Worm (Caenorhabditis elegans) whole organism, L4 larva: ENCODE measurements around the gene R07E5.11.

Experiments used
- F10B5.3 ChIP-seq: sonication (generic microtip); optimal IDR thresholded peaks from 2 replicates; lab custom pipeline; 2016; ENCODE audit warnings: mild to moderate bottlenecking, missing genetic modification characterization, missing compliant biosample characterization
- F26F4.8 ChIP-seq: fragments of 200-800 bp; sonication (Bioruptor generic); conservative IDR thresholded peaks from 2 replicates; pipeline ENCODE4 v1.3.6; 2022; ENCODE audit warnings: missing genetic modification characterization, missing compliant biosample characterization
- F37D6.2 ChIP-seq: sonication (generic microtip); optimal IDR thresholded peaks from 2 replicates; lab custom pipeline; 2016; ENCODE audit warnings: mild to moderate bottlenecking, missing genetic modification characterization, missing compliant biosample characterization
- F44E2.7 ChIP-seq: fragments of 200-800 bp; sonication (Bioruptor generic); IDR thresholded peaks from 2 replicates; pipeline ENCODE4 v2.1.2; 2022; ENCODE audit warnings: missing genetic modification characterization, missing compliant biosample characterization
- F49E8.2 ChIP-seq: sonication (generic microtip); optimal IDR thresholded peaks from 2 replicates; lab custom pipeline; 2016; ENCODE audit warnings: missing compliant biosample characterization, mild to moderate bottlenecking, missing genetic modification characterization, borderline replicate concordance
- T20F7.1 ChIP-seq: fragments of 200-800 bp; sonication (Bioruptor generic); optimal IDR thresholded peaks from 2 replicates; lab custom pipeline; 2018; ENCODE audit warnings: mild to moderate bottlenecking, missing genetic modification characterization, missing compliant biosample characterization
- T26A8.4 ChIP-seq: fragments of 200-800 bp; sonication (Bioruptor generic); IDR thresholded peaks from 2 replicates; pipeline ENCODE4 v1.3.6; 2022; ENCODE audit warnings: missing genetic modification characterization, missing compliant biosample characterization
- Y105C5A.15 ChIP-seq: fragments of 200-800 bp; sonication (Bioruptor generic); IDR thresholded peaks from 2 replicates; pipeline ENCODE4 v1.3.6; 2022; ENCODE audit warnings: missing genetic modification characterization, missing compliant biosample characterization
- Y48G9A.11 ChIP-seq: fragments of 200-800 bp; sonication (Bioruptor generic); IDR thresholded peaks from 2 replicates; pipeline ENCODE4 v1.3.6; 2022; ENCODE audit warnings: missing genetic modification reagents, missing genetic modification characterization, missing compliant biosample characterization
- Y5F2A.4 ChIP-seq: fragments of 200-800 bp; sonication (Bioruptor generic); optimal IDR thresholded peaks from 2 replicates; lab custom pipeline; 2018; ENCODE audit warnings: mild to moderate bottlenecking, missing genetic modification characterization, missing compliant biosample characterization
- ZK337.2 ChIP-seq: fragments of 200-800 bp; sonication (Bioruptor generic); IDR thresholded peaks from 2 replicates; pipeline ENCODE4 v1.3.6; 2022; ENCODE audit warnings: missing genetic modification reagents, missing genetic modification characterization, missing compliant biosample characterization
- ZK546.5 ChIP-seq, 2 experiments: sonication (generic microtip); optimal IDR thresholded peaks; 2 replicates each; lab custom pipeline; 2017; ENCODE audit warnings: missing biosample characterization in 2 of 2, missing genetic modification characterization in 2 of 2
- aha-1 ChIP-seq: fragments of 150-350 bp; peaks from one replicate; lab custom pipeline; 2014; ENCODE audit warnings: missing biosample characterization, missing genetic modification characterization
- aly-2 ChIP-seq: sonication (generic microtip); optimal IDR thresholded peaks from 2 replicates; lab custom pipeline; 2018; ENCODE audit warnings: missing biosample characterization, missing genetic modification characterization
- attf-4 ChIP-seq: sonication (generic microtip); optimal IDR thresholded peaks from 3 replicates; lab custom pipeline; 2017; ENCODE audit warnings: missing biosample characterization, missing genetic modification characterization
- ceh-62 ChIP-seq: sonication (generic microtip); optimal IDR thresholded peaks from 2 replicates; lab custom pipeline; 2017; ENCODE audit warnings: missing biosample characterization, missing genetic modification characterization
- ces-1 ChIP-seq: fragments of 150-350 bp; sonication (generic microtip); optimal IDR thresholded peaks from 4 replicates; lab custom pipeline; 2014; ENCODE audit warnings: missing biosample characterization, missing genetic modification reagents, missing genetic modification characterization
- daf-12 ChIP-seq: fragments of 150-350 bp; optimal IDR thresholded peaks from 2 replicates; lab custom pipeline; 2014; ENCODE audit warnings: missing biosample characterization, missing genetic modification reagents, missing genetic modification characterization
- daf-19 ChIP-seq: fragments of 200-800 bp; sonication (Bioruptor generic); conservative IDR thresholded peaks from 2 replicates; pipeline ENCODE4 v1.3.6; 2022; ENCODE audit warnings: missing genetic modification characterization, missing compliant biosample characterization
- dmd-9 ChIP-seq: fragments of 200-800 bp; sonication (Bioruptor generic); IDR thresholded peaks from 2 replicates; pipeline ENCODE4 v1.3.6; 2022; ENCODE audit warnings: missing genetic modification reagents, missing genetic modification characterization, missing compliant biosample characterization
- hmg-1.1 ChIP-seq: fragments of 200-800 bp; sonication (Bioruptor generic); IDR thresholded peaks from 2 replicates; pipeline ENCODE4 v1.3.6; 2022; ENCODE audit warnings: missing genetic modification reagents, missing genetic modification characterization, missing compliant biosample characterization
- jun-1 ChIP-seq: fragments of 150-350 bp; optimal IDR thresholded peaks from 2 replicates; lab custom pipeline; 2014; ENCODE audit warnings: missing biosample characterization, missing genetic modification reagents, missing genetic modification characterization
- lim-7 ChIP-seq: fragments of 200-800 bp; sonication (Bioruptor generic); IDR thresholded peaks from 2 replicates; pipeline ENCODE4 v1.3.6; 2022; ENCODE audit warnings: missing genetic modification characterization, missing compliant biosample characterization
- lin-1 ChIP-seq: fragments of 200-800 bp; sonication (Bioruptor generic); IDR thresholded peaks from 2 replicates; pipeline ENCODE4 v1.3.6; 2022; ENCODE audit warnings: missing genetic modification reagents, missing genetic modification characterization, missing compliant biosample characterization
- lin-15B ChIP-seq: fragments of 150-350 bp; sonication (generic microtip); optimal IDR thresholded peaks from 3 replicates; lab custom pipeline; 2014; ENCODE audit warnings: missing biosample characterization, missing genetic modification characterization
- lin-38 ChIP-seq: fragments of 200-800 bp; sonication (Bioruptor generic); IDR thresholded peaks from 2 replicates; pipeline ENCODE4 v1.3.6; 2022; ENCODE audit warnings: missing genetic modification reagents, missing genetic modification characterization, missing compliant biosample characterization
- lsy-2 ChIP-seq, 2 experiments: fragments of 150-350 bp in 1 of 2; sonication (generic microtip) in 1 of 2; optimal IDR thresholded peaks; 2 replicates each; lab custom pipeline; 2014 to 2017; ENCODE audit warnings: missing biosample characterization in 2 of 2, missing genetic modification characterization in 2 of 2
- madf-5 ChIP-seq, 2 experiments: fragments of 200-800 bp; sonication (Bioruptor generic); IDR thresholded peaks; 2 replicates each; pipeline ENCODE4 v1.3.6; 2022; ENCODE audit warnings: missing compliant biosample characterization in 2 of 2, missing genetic modification characterization in 2 of 2
- mes-2 ChIP-seq: sonication (generic microtip); optimal IDR thresholded peaks from 2 replicates; lab custom pipeline; 2016; ENCODE audit warnings: missing genotype, mild to moderate bottlenecking, missing genetic modification characterization, missing compliant biosample characterization; ENCODE audit not compliant: poor library complexity, severe bottlenecking
- mxl-2 ChIP-seq: fragments of 200-800 bp; sonication (Bioruptor generic); conservative IDR thresholded peaks from 2 replicates; pipeline ENCODE4 v1.3.6; 2022; ENCODE audit warnings: missing genetic modification reagents, missing genetic modification characterization, missing compliant biosample characterization
- nhr-10 ChIP-seq: fragments of 150-350 bp; optimal IDR thresholded peaks from 2 replicates; lab custom pipeline; 2014; ENCODE audit warnings: missing biosample characterization, missing genetic modification characterization
- nhr-102 ChIP-seq: sonication (generic microtip); optimal IDR thresholded peaks from 2 replicates; lab custom pipeline; 2016; ENCODE audit warnings: mild to moderate bottlenecking, missing genetic modification characterization, moderate library complexity, missing compliant biosample characterization
- nhr-237 ChIP-seq: sonication (generic microtip); optimal IDR thresholded peaks from 2 replicates; lab custom pipeline; 2017; ENCODE audit warnings: missing biosample characterization, missing genetic modification characterization
- nhr-28 ChIP-seq: fragments of 150-350 bp; optimal IDR thresholded peaks from 2 replicates; lab custom pipeline; 2014; ENCODE audit warnings: missing biosample characterization, missing genetic modification characterization
- pha-4 ChIP-seq, 2 experiments: fragments of 150-350 bp in 1 of 2; fragments of 200-800 bp in 1 of 2; sonication (Bioruptor generic) in 1 of 2; IDR thresholded peaks in 1 of 2; optimal IDR thresholded peaks in 1 of 2; 2 replicates each; pipeline versions ENCODE4 v1.3.6 to Lab custom; 2014 to 2022; ENCODE audit warnings: missing genetic modification characterization in 2 of 2, missing genetic modification reagents in 2 of 2, missing biosample characterization in 1 of 2, missing compliant biosample characterization in 1 of 2
- snpc-1.2 ChIP-seq: fragments of 200-800 bp; sonication (Bioruptor generic); IDR thresholded peaks from 2 replicates; pipeline ENCODE4 v1.3.6; 2022; ENCODE audit warnings: missing genetic modification reagents, missing genetic modification characterization, missing compliant biosample characterization
- snpc-4 ChIP-seq: fragments of 150-350 bp; optimal IDR thresholded peaks from 2 replicates; lab custom pipeline; 2014; ENCODE audit warnings: missing biosample characterization, missing genetic modification characterization
- spr-1 ChIP-seq: sonication (generic microtip); optimal IDR thresholded peaks from 2 replicates; lab custom pipeline; 2016; ENCODE audit warnings: mild to moderate bottlenecking, missing genetic modification characterization, missing compliant biosample characterization
- tag-97 ChIP-seq: fragments of 200-800 bp; sonication (Bioruptor generic); IDR thresholded peaks from 2 replicates; pipeline ENCODE4 v1.3.6; 2022; ENCODE audit warnings: missing genetic modification characterization, missing compliant biosample characterization
- tra-1 ChIP-seq: fragments of 200-800 bp; sonication (Bioruptor generic); IDR thresholded peaks from 2 replicates; pipeline ENCODE4 v1.3.6; 2022; ENCODE audit warnings: missing genetic modification reagents, missing genetic modification characterization, missing compliant biosample characterization
- unc-130 ChIP-seq: sonication (generic microtip); optimal IDR thresholded peaks from 2 replicates; lab custom pipeline; 2016; ENCODE audit warnings: missing genetic modification reagents, missing genetic modification characterization, missing compliant biosample characterization
- unc-62 ChIP-seq, 3 experiments: fragments of 150-350 bp in 1 of 3; sonication (generic microtip); optimal IDR thresholded peaks in 2 of 3; peaks in 1 of 3; 1 replicate in 1 of 3; 2 replicates in 2 of 3; lab custom pipeline; 2014 to 2017; ENCODE audit warnings: missing biosample characterization in 3 of 3, missing genetic modification characterization in 3 of 3, missing genetic modification reagents in 3 of 3, missing genotype in 1 of 3
- zfp-2 ChIP-seq: sonication (generic microtip); optimal IDR thresholded peaks from 2 replicates; lab custom pipeline; 2016; ENCODE audit warnings: mild to moderate bottlenecking, missing genetic modification characterization, missing compliant biosample characterization
- zfp-3 ChIP-seq: fragments of 200-800 bp; sonication (Bioruptor generic); conservative IDR thresholded peaks from 2 replicates; pipeline ENCODE4 v1.3.6; 2022; ENCODE audit warnings: missing genetic modification reagents, missing genetic modification characterization, missing compliant biosample characterization
- zip-2 ChIP-seq: fragments of 150-350 bp; optimal IDR thresholded peaks from 2 replicates; lab custom pipeline; 2014; ENCODE audit warnings: missing biosample characterization, missing genetic modification characterization
- ztf-11 ChIP-seq: fragments of 150-350 bp; optimal IDR thresholded peaks from 2 replicates; lab custom pipeline; 2014; ENCODE audit warnings: missing biosample characterization, missing genetic modification characterization

R07E5.11 gene

DNA sequence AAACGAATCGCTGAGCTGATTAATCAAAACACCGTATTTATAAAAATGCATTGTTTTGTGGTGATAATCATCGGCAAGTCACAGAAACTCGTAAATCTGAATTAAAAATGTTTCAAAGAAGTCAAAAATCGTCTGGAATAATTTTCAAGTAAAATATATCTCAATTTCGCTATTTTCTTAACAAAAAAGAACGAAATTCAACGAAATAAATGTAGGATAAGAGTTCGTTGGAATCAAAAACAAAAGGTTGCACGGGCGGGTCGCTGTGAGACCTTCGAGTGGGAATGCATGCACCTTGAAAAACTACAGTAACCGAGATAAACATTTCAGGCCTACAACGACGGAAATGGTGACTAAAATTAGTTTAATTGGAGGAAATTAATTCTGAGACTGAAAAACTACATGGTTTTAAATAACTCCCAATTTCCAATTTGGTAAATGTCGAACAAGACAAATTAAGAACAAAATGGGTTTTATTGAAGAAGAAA is 19.3 kb upstream of the R07E5.11 start, which contains the start of gene C28A5.1:
Gene C28A5.1, minus strand, starts transcription at position 51 of the 488 bp plus-strand sequence.
- TF ChIP-seq lin-1 (GFP tag; lab: Robert Waterston, UW) (no peak), F49E8.2 (tag; lab: Kevin White, UChicago) (peak; percentile 30), zfp-2 (tag; lab: Kevin White, UChicago) (no peak), daf-19 (GFP tag; lab: Robert Waterston, UW) (0 out of 2 replicates have a peak, but pooled peaks have one; percentile 10), dmd-9 (0 out of 2 replicates have a peak, but pooled peaks have one; percentile 6), daf-12 (no peak), Y48G9A.11 (GFP tag; lab: Robert Waterston, UW) (peak; percentile 46; the same call in 1 of the 2 replicates), unc-130 (peak; percentile 79), F37D6.2 (tag; lab: Kevin White, UChicago) (no peak), nhr-10 (no peak), aha-1 (tag; lab: Kevin White, UChicago) (peak; percentile 70), zfp-3 (no peak), lin-15B (no peak), ztf-11 (tag; lab: Kevin White, UChicago) (no peak), mxl-2 (GFP tag; lab: Robert Waterston, UW) (no peak), zip-2 (tag; lab: Kevin White, UChicago) (no peak), tra-1 (GFP tag; lab: Robert Waterston, UW) (no peak), pha-4 (GFP tag; IDR thresholded peaks at IDR 0.05; lab: Robert Waterston, UW) (no peak), pha-4 (tag; optimal IDR thresholded peaks at IDR 0.05; lab: Kevin White, UChicago) (no peak), ZK337.2 (GFP tag; lab: Robert Waterston, UW) (no peak), attf-4 (tag; lab: Kevin White, UChicago) (no peak), Y5F2A.4 (GFP tag; lab: Kevin White, UChicago) (no peak), mes-2 (tag; lab: Kevin White, UChicago) (peak; percentile 23), lsy-2 (tag; optimal IDR thresholded peaks at IDR 0.05; lab: Kevin White, UChicago) (no peak)

DNA sequence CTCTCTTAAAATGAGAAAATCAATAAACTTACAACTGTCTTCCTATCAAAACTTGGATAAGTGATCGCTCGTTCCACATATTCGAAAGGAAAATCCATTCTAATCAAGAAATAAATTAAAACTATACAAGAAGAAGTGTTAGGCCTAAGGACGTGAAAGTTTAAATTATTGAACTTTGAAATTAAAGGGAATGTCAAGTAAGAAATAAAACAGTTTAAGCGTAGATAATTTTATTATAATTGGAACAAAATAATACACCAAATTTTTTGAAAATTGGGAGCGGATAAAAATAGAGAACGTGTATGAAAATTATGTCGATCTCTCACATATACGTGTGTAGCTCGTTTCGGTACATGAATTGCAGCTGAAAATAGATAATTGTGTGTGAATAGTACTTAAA is 14.4 kb upstream of the R07E5.11 start, which contains the start of gene C28A5.6:
Gene C28A5.6, minus strand, starts transcription at position 101 of the 400 bp plus-strand sequence.
- TF ChIP-seq F10B5.3 (tag; lab: Kevin White, UChicago): no peak
- no peak for TF ChIP-seq F44E2.7
- TF ChIP-seq Y105C5A.15 (GFP tag; lab: Robert Waterston, UW): no peak
- no peak for TF ChIP-seq snpc-1.2 (GFP tag; lab: Robert Waterston, UW)
- TF ChIP-seq nhr-237 (tag; lab: Kevin White, UChicago): no peak
- no peak for TF ChIP-seq tag-97 (GFP tag; lab: Robert Waterston, UW)
- TF ChIP-seq daf-12: no peak
- no peak for TF ChIP-seq aha-1 (tag; lab: Kevin White, UChicago)
- no peak for TF ChIP-seq ZK546.5 (tag; optimal IDR thresholded peaks at IDR 0.05; lab: Kevin White, UChicago)
- no peak for TF ChIP-seq ces-1 (GFP tag; lab: Kevin White, UChicago)
- no peak for TF ChIP-seq spr-1
- TF ChIP-seq nhr-102: no peak
- no peak for TF ChIP-seq hmg-1.1

DNA sequence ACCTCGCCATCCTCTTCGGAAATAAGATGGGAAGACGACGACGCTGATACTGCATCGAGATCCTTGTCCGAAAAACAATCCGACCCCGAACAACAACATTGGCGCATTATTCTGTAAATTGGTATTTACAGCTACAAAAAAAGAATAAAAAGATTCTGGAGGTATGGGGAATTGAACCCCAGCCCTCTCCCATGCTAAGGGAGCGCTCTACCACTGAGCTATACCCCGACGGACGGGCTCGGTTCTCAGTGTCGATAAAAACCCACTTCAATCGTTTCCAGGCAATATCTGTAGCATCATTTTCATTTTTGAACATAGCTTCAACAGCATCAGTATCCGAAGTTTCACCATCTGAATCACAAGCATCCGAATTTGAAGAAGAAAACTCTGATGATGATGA is 13.8 kb upstream of the R07E5.11 start:
- TF ChIP-seq jun-1 (no peak), zfp-3 (0 out of 2 replicates have a peak, but pooled peaks have one; percentile 27), snpc-4 (tag; lab: Kevin White, UChicago) (peak; percentile 21), lim-7 (GFP tag; lab: Robert Waterston, UW) (peak; percentile 79), F26F4.8 (peak; percentile 60; the same call in 1 of the 2 replicates), daf-12 (no peak), mes-2 (tag; lab: Kevin White, UChicago) (peak; percentile 52), nhr-28 (tag; lab: Kevin White, UChicago) (no peak), unc-62 (GFP tag; optimal IDR thresholded peaks at IDR 0.05 in 1 of 2; lab: Kevin White, UChicago) (peak in 1 of 2 experiments; percentile 43), unc-62 (tag; optimal IDR thresholded peaks at IDR 0.05; lab: Kevin White, UChicago) (no peak), daf-19 (GFP tag; lab: Robert Waterston, UW) (peak; percentile 86), Y105C5A.15 (GFP tag; lab: Robert Waterston, UW) (0 out of 2 replicates have a peak, but pooled peaks have one; percentile 13), T26A8.4 (GFP tag; lab: Robert Waterston, UW) (peak; percentile 59), lin-38 (GFP tag; lab: Robert Waterston, UW) (peak; percentile 64), madf-5 (GFP tag; IDR thresholded peaks at IDR 0.05; lab: Robert Waterston, UW) (0 out of 4 replicates have a peak, but pooled peaks of 1 of the 2 experiments have one; percentile 51), T20F7.1 (GFP tag; lab: Kevin White, UChicago) (no peak), aly-2 (tag; lab: Kevin White, UChicago) (no peak), unc-130 (peak; percentile 34), F44E2.7 (peak; percentile 81; the same call in 1 of the 2 replicates), ceh-62 (tag; lab: Kevin White, UChicago) (no peak), tag-97 (GFP tag; lab: Robert Waterston, UW) (no peak), F49E8.2 (tag; lab: Kevin White, UChicago) (no peak)
